Worm (Caenorhabditis elegans): Measurements from ENCODE around the gene F54D5.17.

The F54D5.17 gene

ce11 chrII:11536505-11536904 lies 19.9 kb upstream of the F54D5.17 start (continued):
- TF ChIP-seq bed-1 (GFP tag; IDR thresholded peaks at IDR 0.05) (no peak), snpc-1.1 (tag; optimal IDR thresholded peaks at IDR 0.05; ENCODE audit: insufficient read depth) (no peak), rpc-1 (optimal IDR thresholded peaks at IDR 0.05) (no peak), rpc-1 (tag; optimal IDR thresholded peaks at IDR 0.05) (no peak), snpc-4 (GFP tag; optimal IDR thresholded peaks at IDR 0.05) (no peak), snpc-4 (tag; optimal IDR thresholded peaks at IDR 0.05) (no peak), lsl-1 (GFP tag; optimal IDR thresholded peaks at IDR 0.05) (peak; percentile 81), C06A6.2 (GFP tag; conservative IDR thresholded peaks at IDR 0.05) (no peak), ztf-6 (GFP tag; IDR thresholded peaks at IDR 0.05) (no peak), tlf-1 (GFP tag; optimal IDR thresholded peaks at IDR 0.05) (no peak), xnd-1 (tag; optimal IDR thresholded peaks at IDR 0.05) (peak; percentile 72), hlh-26 (GFP tag; conservative IDR thresholded peaks at IDR 0.05) (no peak), F33H1.4 (GFP tag; IDR thresholded peaks at IDR 0.05) (peak; percentile 31; the same call in 1 of the 2 replicates), lag-1 (GFP tag; IDR thresholded peaks at IDR 0.05) (no peak)

ce11 chrII:11537115-11537514 lies 19.3 kb upstream of the F54D5.17 start:
- peak; percentile 75; the same call in 1 of the 2 replicates for TF ChIP-seq pbrm-1 (GFP tag; IDR thresholded peaks at IDR 0.05)
- no peak for TF ChIP-seq repo-1 (tag; optimal IDR thresholded peaks at IDR 0.05)
- TF ChIP-seq unc-130 (GFP tag; optimal IDR thresholded peaks at IDR 0.05) = peak; percentile 72
- TF ChIP-seq mcd-1 (GFP tag; IDR thresholded peaks at IDR 0.05) = peak; percentile 78
- peak in 2 of 3 experiments; percentile 38 to 44 for TF ChIP-seq lin-35 (GFP tag; optimal IDR thresholded peaks at IDR 0.05)
- TF ChIP-seq let-526 (GFP tag; IDR thresholded peaks at IDR 0.05) = no peak
- peak; percentile 92 for TF ChIP-seq madf-3 (GFP tag; IDR thresholded peaks at IDR 0.05)
- TF ChIP-seq attf-3 (GFP tag; conservative IDR thresholded peaks at IDR 0.05) = 0 out of 2 replicates have a peak, but pooled peaks have one; percentile 38
- no peak for TF ChIP-seq ets-4 (GFP tag; optimal IDR thresholded peaks at IDR 0.05)
- TF ChIP-seq F55B11.4 (tag; optimal IDR thresholded peaks at IDR 0.05; ENCODE audit: borderline replicate concordance, insufficient read depth) = no peak
- TF ChIP-seq B0035.1 (tag; optimal IDR thresholded peaks at IDR 0.05) = no peak
- peak; percentile 85 for TF ChIP-seq zfh-2 (GFP tag; conservative IDR thresholded peaks at IDR 0.05)
- no peak for TF ChIP-seq unc-62 (GFP tag; optimal IDR thresholded peaks at IDR 0.05)
- no peak for TF ChIP-seq chd-7 (tag; optimal IDR thresholded peaks at IDR 0.05)
- peak; percentile 95 for TF ChIP-seq xnd-1 (tag; optimal IDR thresholded peaks at IDR 0.05)
- peak; percentile 85 for TF ChIP-seq aptf-2 (GFP tag; conservative IDR thresholded peaks at IDR 0.05)
- TF ChIP-seq lsl-1 (GFP tag; optimal IDR thresholded peaks at IDR 0.05) = peak; percentile 80
- TF ChIP-seq bed-2 (GFP tag; IDR thresholded peaks at IDR 0.05) = peak; percentile 81; the same call in 1 of the 2 replicates
- no peak for TF ChIP-seq snpc-4 (GFP tag; optimal IDR thresholded peaks at IDR 0.05)
- peak in 2 of 4 experiments; percentile 19 to 23 for TF ChIP-seq snpc-4 (tag; optimal IDR thresholded peaks at IDR 0.05)
- TF ChIP-seq madf-8 (GFP tag; conservative IDR thresholded peaks at IDR 0.05) = peak; percentile 98
- peak; percentile 47; the same call in 1 of the 2 replicates for TF ChIP-seq rcor-1 (GFP tag; IDR thresholded peaks at IDR 0.05)
- TF ChIP-seq cebp-1 (GFP tag; IDR thresholded peaks at IDR 0.05) = 0 out of 2 replicates have a peak, but pooled peaks have one; percentile 27
- no peak for TF ChIP-seq cebp-1 (tag; optimal IDR thresholded peaks at IDR 0.05)
- no peak for TF ChIP-seq T07F8.4 (tag; optimal IDR thresholded peaks at IDR 0.05)
- no peak for TF ChIP-seq rpc-1 (optimal IDR thresholded peaks at IDR 0.05)
- TF ChIP-seq rpc-1 (tag; optimal IDR thresholded peaks at IDR 0.05) = no peak
- TF ChIP-seq Y56A3A.18 (GFP tag; IDR thresholded peaks at IDR 0.05) = no peak
- TF ChIP-seq T26A5.8 (tag; optimal IDR thresholded peaks at IDR 0.05) = no peak
- TF ChIP-seq tlf-1 (GFP tag; optimal IDR thresholded peaks at IDR 0.05) = peak; percentile 81
- no peak for TF ChIP-seq F22D6.2 (tag; optimal IDR thresholded peaks at IDR 0.05)
- TF ChIP-seq dpl-1 (GFP tag; optimal IDR thresholded peaks at IDR 0.05) = peak; percentile 88
- TF ChIP-seq hrde-1 (tag; optimal IDR thresholded peaks at IDR 0.05; ENCODE audit: borderline replicate concordance) = peak; percentile 44
- no peak for TF ChIP-seq mxl-1 (tag; optimal IDR thresholded peaks at IDR 0.05)
- no peak for TF ChIP-seq snpc-1.3 (tag; optimal IDR thresholded peaks at IDR 0.05; ENCODE audit: insufficient read depth)
- TF ChIP-seq ceh-27 (GFP tag; optimal IDR thresholded peaks at IDR 0.05) = peak; percentile 6
- TF ChIP-seq somi-1 (GFP tag; optimal IDR thresholded peaks at IDR 0.05) = no peak
- TF ChIP-seq Y53F4B.3 (GFP tag; IDR thresholded peaks at IDR 0.05) = no peak
- peak; percentile 79; the same call in 1 of the 2 replicates for TF ChIP-seq lir-1 (GFP tag; conservative IDR thresholded peaks at IDR 0.05)

All from whole organism, young adult.